Fruit fly (Drosophila melanogaster) whole organism, embryonic: ENCODE results near the gene CG13131.
A peak's percentile ranks its signal among the peaks of the same experiment; 100 is the strongest.

Experiments
- Antp ChIP-seq: fragments of 200-800 bp; sonication (Bioruptor generic); optimal IDR thresholded peaks from 3 replicates; lab custom pipeline; 2016; ENCODE audit warnings: missing biosample characterization, missing genetic modification characterization
- Asciz ChIP-seq: fragments of 200-800 bp; sonication (Bioruptor generic); optimal IDR thresholded peaks from 2 replicates; lab custom pipeline; 2017; ENCODE audit warnings: missing biosample characterization, mild to moderate bottlenecking, missing genetic modification characterization, missing genetic modification reagents
- BEAF-32 ChIP-seq: fragments of 200-800 bp; sonication (Bioruptor generic); optimal IDR thresholded peaks from 3 replicates; lab custom pipeline; 2017; ENCODE audit warnings: missing biosample characterization, missing genetic modification characterization, mild to moderate bottlenecking, moderate library complexity, missing genetic modification reagents
- Bdp1 ChIP-seq: fragments of 200-800 bp; sonication (Bioruptor generic); optimal IDR thresholded peaks from 3 replicates; lab custom pipeline; 2016; ENCODE audit warnings: missing biosample characterization, missing genetic modification characterization
- Bteb2 ChIP-seq: fragments of 200-800 bp; sonication (Bioruptor generic); optimal IDR thresholded peaks from 2 replicates; lab custom pipeline; 2016; ENCODE audit warnings: missing biosample characterization, missing genetic modification characterization
- CG1024 ChIP-seq: fragments of 200-800 bp; sonication (Bioruptor generic); IDR thresholded peaks from 2 replicates; pipeline ENCODE4 v1.3.6; 2022; ENCODE audit warnings: missing biosample characterization, missing genetic modification characterization
- CG10431 ChIP-seq: fragments of 200-800 bp; sonication (Bioruptor generic); optimal IDR thresholded peaks from 3 replicates; lab custom pipeline; 2018; ENCODE audit warnings: missing biosample characterization, mild to moderate bottlenecking, missing genetic modification characterization
- CG12104 ChIP-seq: fragments of 200-800 bp; sonication (Bioruptor generic); optimal IDR thresholded peaks from 3 replicates; lab custom pipeline; 2016; ENCODE audit warnings: missing biosample characterization, missing genetic modification characterization
- CG13123 ChIP-seq: fragments of 200-800 bp; sonication (Bioruptor generic); optimal IDR thresholded peaks from 2 replicates; lab custom pipeline; 2016; ENCODE audit warnings: missing biosample characterization, missing genetic modification characterization
- CG16815 ChIP-seq: fragments of 200-800 bp; sonication (Bioruptor generic); optimal IDR thresholded peaks from 3 replicates; lab custom pipeline; 2017; ENCODE audit warnings: missing biosample characterization, mild to moderate bottlenecking, missing genetic modification characterization
- CG17361 ChIP-seq: fragments of 200-800 bp; sonication (Bioruptor generic); IDR thresholded peaks from 3 replicates; pipeline ENCODE4 v1.3.6; 2022; ENCODE audit warnings: missing biosample characterization, missing genetic modification characterization
- CG17829 ChIP-seq: fragments of 200-800 bp; optimal IDR thresholded peaks from 2 replicates; lab custom pipeline; 2019; ENCODE audit warnings: missing biosample characterization, mild to moderate bottlenecking, missing genetic modification characterization, moderate library complexity
- CG1832 ChIP-seq: fragments of 200-800 bp; sonication (Bioruptor generic); optimal IDR thresholded peaks from 2 replicates; lab custom pipeline; 2017; ENCODE audit warnings: missing biosample characterization, mild to moderate bottlenecking, missing genetic modification characterization, inconsistent platforms
- CG18476 ChIP-seq: fragments of 200-800 bp; sonication (Bioruptor generic); optimal IDR thresholded peaks from 2 replicates; lab custom pipeline; 2016; ENCODE audit warnings: missing biosample characterization, mild to moderate bottlenecking, missing genetic modification characterization
- CG2202 ChIP-seq: fragments of 200-800 bp; sonication (Bioruptor generic); optimal IDR thresholded peaks from 2 replicates; lab custom pipeline; 2018; ENCODE audit warnings: missing biosample characterization, mild to moderate bottlenecking, missing genetic modification characterization
- CG2678 ChIP-seq: fragments of 200-800 bp; sonication (Bioruptor generic); optimal IDR thresholded peaks from 3 replicates; lab custom pipeline; 2019; ENCODE audit warnings: missing biosample characterization, mild to moderate bottlenecking, missing genetic modification characterization, moderate library complexity
- CG2889 ChIP-seq: fragments of 200-800 bp; sonication (Bioruptor generic); IDR thresholded peaks from 3 replicates; pipeline ENCODE4 v1.3.6; 2022; ENCODE audit warnings: missing biosample characterization, missing genetic modification characterization
- CG30020 ChIP-seq: fragments of 200-800 bp; optimal IDR thresholded peaks from 2 replicates; lab custom pipeline; 2019; ENCODE audit warnings: missing biosample characterization, mild to moderate bottlenecking, missing genetic modification characterization, moderate library complexity
- CG5245 ChIP-seq: fragments of 200-800 bp; sonication (Bioruptor generic); optimal IDR thresholded peaks from 3 replicates; lab custom pipeline; 2016; ENCODE audit warnings: missing biosample characterization, missing genetic modification characterization
- CG6689 ChIP-seq: fragments of 200-800 bp; sonication (Bioruptor generic); IDR thresholded peaks from 2 replicates; pipeline ENCODE4 v1.3.6; 2022; ENCODE audit warnings: missing biosample characterization, missing genetic modification characterization
- CG6854 ChIP-seq: fragments of 200-800 bp; sonication (Bioruptor generic); optimal IDR thresholded peaks from 3 replicates; lab custom pipeline; 2017; ENCODE audit warnings: missing biosample characterization, mild to moderate bottlenecking, missing genetic modification characterization
- CrebB ChIP-seq: fragments of 200-800 bp; sonication (Bioruptor generic); optimal IDR thresholded peaks from 3 replicates; lab custom pipeline; 2018; ENCODE audit warnings: missing biosample characterization, mild to moderate bottlenecking, missing genetic modification characterization
- D ChIP-seq, 2 experiments: fragments of 200-800 bp in 1 of 2; fragments of >200 bp in 1 of 2; sonication (Bioruptor generic) in 1 of 2; optimal IDR thresholded peaks; 2 replicates in 1 of 2; 3 replicates in 1 of 2; lab custom pipeline; 2017; ENCODE audit warnings: mild to moderate bottlenecking in 1 of 2, missing biosample characterization in 1 of 2, missing genetic modification characterization in 1 of 2, missing genetic modification reagents in 1 of 2
- E2f1 ChIP-seq: fragments of 200-800 bp; sonication (Bioruptor generic); IDR thresholded peaks from 2 replicates; pipeline ENCODE4 v1.3.6; 2022; ENCODE audit warnings: missing biosample characterization, missing genetic modification characterization
- Jarid2 ChIP-seq: fragments of 200-800 bp; sonication (Bioruptor generic); optimal IDR thresholded peaks from 3 replicates; lab custom pipeline; 2017; ENCODE audit warnings: mild to moderate bottlenecking, missing biosample characterization, missing genetic modification reagents, missing genetic modification characterization
- MTF-1 ChIP-seq: fragments of 200-800 bp; sonication (Bioruptor generic); optimal IDR thresholded peaks from 2 replicates; lab custom pipeline; 2018; ENCODE audit warnings: missing biosample characterization, mild to moderate bottlenecking, missing genetic modification characterization, borderline replicate concordance
- Rx ChIP-seq: fragments of 200-800 bp; sonication (Bioruptor generic); IDR thresholded peaks from 2 replicates; pipeline ENCODE4 v1.3.6; 2022; ENCODE audit warnings: missing biosample characterization, missing genetic modification characterization
- ab ChIP-seq: fragments of 200-800 bp; sonication (Bioruptor generic); optimal IDR thresholded peaks from 2 replicates; lab custom pipeline; 2016; ENCODE audit warnings: missing biosample characterization, missing genetic modification characterization
- ato ChIP-seq: fragments of 200-800 bp; sonication (Bioruptor generic); IDR thresholded peaks from 2 replicates; pipeline ENCODE4 v1.3.6; 2022; ENCODE audit warnings: missing biosample characterization, missing genetic modification characterization; ENCODE audit not compliant: partially characterized antibody
- btn ChIP-seq: fragments of 200-800 bp; sonication (Bioruptor generic); optimal IDR thresholded peaks from 2 replicates; lab custom pipeline; 2016; ENCODE audit warnings: missing biosample characterization, missing genetic modification characterization
- chif ChIP-seq, 2 experiments: fragments of 200-800 bp; sonication (Bioruptor generic); optimal IDR thresholded peaks; 3 replicates each; lab custom pipeline; 2016; ENCODE audit warnings: missing biosample characterization in 2 of 2, missing genetic modification characterization in 2 of 2
- chinmo ChIP-seq: fragments of 200-800 bp; sonication (Bioruptor generic); IDR thresholded peaks from 4 replicates; pipeline ENCODE4 v1.3.6; 2022; ENCODE audit warnings: missing biosample characterization, missing genetic modification characterization; ENCODE audit not compliant: partially characterized antibody
- dan ChIP-seq: fragments of 200-800 bp; sonication (Bioruptor generic); IDR thresholded peaks from 2 replicates; pipeline ENCODE4 v1.3.6; 2022; ENCODE audit warnings: missing biosample characterization, missing genetic modification characterization
- fd102C ChIP-seq: fragments of 200-800 bp; sonication (Bioruptor generic); optimal IDR thresholded peaks from 2 replicates; lab custom pipeline; 2018; ENCODE audit warnings: missing biosample characterization, mild to moderate bottlenecking, missing genetic modification characterization, moderate library complexity
- gfzf ChIP-seq: fragments of 200-800 bp; sonication (Bioruptor generic); optimal IDR thresholded peaks from 2 replicates; lab custom pipeline; 2016; ENCODE audit warnings: missing biosample characterization, mild to moderate bottlenecking, missing genetic modification characterization, moderate library complexity
- hbn ChIP-seq: fragments of 200-800 bp; sonication (Bioruptor generic); IDR thresholded peaks from 2 replicates; pipeline ENCODE4 v1.3.6; 2022; ENCODE audit warnings: missing biosample characterization, missing genetic modification characterization; ENCODE audit not compliant: partially characterized antibody
- kah ChIP-seq: fragments of 200-800 bp; sonication (Bioruptor generic); optimal IDR thresholded peaks from 2 replicates; lab custom pipeline; 2018; ENCODE audit warnings: missing biosample characterization, mild to moderate bottlenecking, missing genetic modification characterization
- kay ChIP-seq: fragments of 200-800 bp; sonication (Bioruptor generic); optimal IDR thresholded peaks from 2 replicates; lab custom pipeline; 2016; ENCODE audit warnings: missing biosample characterization, missing genetic modification characterization
- ken ChIP-seq: fragments of 200-800 bp; sonication (Bioruptor generic); IDR thresholded peaks from 3 replicates; pipeline ENCODE4 v1.3.6; 2022; ENCODE audit warnings: missing biosample characterization, missing genetic modification characterization
- kni ChIP-seq: fragments of 200-800 bp; sonication (Bioruptor generic); optimal IDR thresholded peaks from 3 replicates; lab custom pipeline; 2017; ENCODE audit warnings: mild to moderate bottlenecking, missing biosample characterization, missing genetic modification reagents, missing genetic modification characterization
- lbe ChIP-seq: fragments of 200-800 bp; sonication (Bioruptor generic); optimal IDR thresholded peaks from 2 replicates; lab custom pipeline; 2016; ENCODE audit warnings: missing biosample characterization, mild to moderate bottlenecking, missing genetic modification characterization
- lilli ChIP-seq: fragments of 200-800 bp; sonication (Bioruptor generic); optimal IDR thresholded peaks from 3 replicates; lab custom pipeline; 2016; ENCODE audit warnings: missing biosample characterization, missing genetic modification characterization
- pnt ChIP-seq: fragments of 200-800 bp; sonication (Bioruptor generic); optimal IDR thresholded peaks from 3 replicates; lab custom pipeline; 2016; ENCODE audit warnings: missing biosample characterization, missing genetic modification characterization
- sc ChIP-seq, 3 experiments: fragments of >200 bp in 2 of 3; fragments of 200-800 bp in 1 of 3; sonication (Bioruptor generic) in 1 of 3; optimal IDR thresholded peaks; 2 replicates in 2 of 3; 3 replicates in 1 of 3; lab custom pipeline; 2017; ENCODE audit warnings: mild to moderate bottlenecking in 1 of 3, missing biosample characterization in 1 of 3, missing genetic modification characterization in 1 of 3, missing genetic modification reagents in 1 of 3
- shn ChIP-seq: fragments of 200-800 bp; sonication (Bioruptor generic); optimal IDR thresholded peaks from 3 replicates; lab custom pipeline; 2016; ENCODE audit warnings: missing biosample characterization, missing genetic modification characterization
- so ChIP-seq: fragments of 200-800 bp; sonication (Bioruptor generic); IDR thresholded peaks from 3 replicates; pipeline ENCODE4 v1.3.6; 2022; ENCODE audit warnings: missing biosample characterization, missing genetic modification characterization
- sob ChIP-seq: fragments of 200-800 bp; sonication (Bioruptor generic); IDR thresholded peaks from 2 replicates; pipeline ENCODE4 v1.3.6; 2022; ENCODE audit warnings: missing biosample characterization, missing genetic modification characterization
- tgo ChIP-seq: fragments of 200-800 bp; sonication (Bioruptor generic); IDR thresholded peaks from 3 replicates; pipeline ENCODE4 v1.3.6; 2022; ENCODE audit warnings: missing biosample characterization, missing genetic modification characterization
- trem ChIP-seq: fragments of 200-800 bp; optimal IDR thresholded peaks from 3 replicates; lab custom pipeline; 2019; ENCODE audit warnings: missing biosample characterization, mild to moderate bottlenecking, missing genetic modification characterization, moderate library complexity
- wdn ChIP-seq: fragments of 200-800 bp; sonication (Bioruptor generic); IDR thresholded peaks from 2 replicates; pipeline ENCODE4 v1.3.6; 2022; ENCODE audit warnings: missing biosample characterization, missing genetic modification characterization

CG13131 gene

dm6 chr2L:10003593-10003992 is 13.7 kb downstream of the CG13131 start, which contains the start of gene Ndf (continued):
- TF ChIP-seq CG1832 (GFP tag; lab: Kevin White, UChicago) (no peak), CG17829 (tag; lab: Kevin White, UChicago) (peak; percentile 61), ato (GFP tag; lab: Robert Waterston, UW) (peak; percentile 65), Asciz (GFP tag; lab: Kevin White, UChicago) (no peak), chinmo (peak; percentile 51; the same call in 1 of the 4 replicates), CG5245 (peak; percentile 23), kni (GFP tag; lab: Kevin White, UChicago) (peak; percentile 2), ken (GFP tag; lab: Robert Waterston, UW) (peak; percentile 83), ab (GFP tag; lab: Kevin White, UChicago) (no peak), BEAF-32 (GFP tag; lab: Kevin White, UChicago) (peak; percentile 82), CG6689 (GFP tag; lab: Robert Waterston, UW) (peak; percentile 63), CrebB (peak; percentile 66), sc (optimal IDR thresholded peaks at IDR 0.05; lab: Kevin White, UChicago) (no peak), sc (GFP tag; optimal IDR thresholded peaks at IDR 0.05; lab: Kevin White, UChicago) (no peak), CG16815 (GFP tag; lab: Kevin White, UChicago) (peak; percentile 4), CG18476 (GFP tag; lab: Kevin White, UChicago) (peak; percentile 43), chif (GFP tag; optimal IDR thresholded peaks at IDR 0.05; lab: Kevin White, UChicago) (peak; percentile 52 to 62), CG1024 (GFP tag; lab: Robert Waterston, UW) (peak; percentile 50), kay (GFP tag; lab: Kevin White, UChicago) (peak; percentile 61), E2f1 (GFP tag; lab: Robert Waterston, UW) (peak; percentile 70), CG6854 (no peak), tgo (peak; percentile 58), shn (GFP tag; lab: Kevin White, UChicago) (peak; percentile 59), hbn (GFP tag; lab: Robert Waterston, UW) (peak; percentile 74), Rx (GFP tag; lab: Robert Waterston, UW) (peak; percentile 64), lilli (GFP tag; lab: Kevin White, UChicago) (peak; percentile 70), CG13123 (GFP tag; lab: Kevin White, UChicago) (peak; percentile 3), CG12104 (GFP tag; lab: Kevin White, UChicago) (peak; percentile 51), btn (GFP tag; lab: Kevin White, UChicago) (no peak), Jarid2 (GFP tag; lab: Kevin White, UChicago) (no peak), CG30020 (tag; lab: Kevin White, UChicago) (peak; percentile 63), CG2889 (no peak), kah (no peak), CG2678 (tag; lab: Kevin White, UChicago) (peak; percentile 64), pnt (GFP tag; lab: Kevin White, UChicago) (peak; percentile 15), CG2202 (no peak), CG17361 (GFP tag; lab: Robert Waterston, UW) (peak; percentile 67), sob (peak; percentile 76), Antp (GFP tag; lab: Kevin White, UChicago) (peak; percentile 61), so (GFP tag; lab: Robert Waterston, UW) (peak; percentile 22; the same call in 1 of the 3 replicates), Bdp1 (GFP tag; lab: Kevin White, UChicago) (peak; percentile 45), wdn (GFP tag; lab: Robert Waterston, UW) (peak; percentile 73), D (optimal IDR thresholded peaks at IDR 0.05; lab: Kevin White, UChicago) (no peak), D (GFP tag; optimal IDR thresholded peaks at IDR 0.05; lab: Kevin White, UChicago) (no peak), MTF-1 (GFP tag; lab: Kevin White, UChicago) (peak; percentile 31), fd102C (GFP tag; lab: Kevin White, UChicago) (peak; percentile 33), Bteb2 (GFP tag; lab: Kevin White, UChicago) (peak; percentile 29), lbe (GFP tag; lab: Kevin White, UChicago) (peak; percentile 15), CG10431 (peak; percentile 0), trem (peak; percentile 100), dan (no peak), gfzf (GFP tag; lab: Kevin White, UChicago) (no peak)
